Fruit fly (Drosophila melanogaster) whole organism, embryonic: ENCODE results near the gene niki.
A peak's percentile ranks its signal among the peaks of the same experiment; 100 is the strongest.

Source experiments
- ATbp ChIP-seq: fragments of 200-800 bp; sonication (Bioruptor generic); optimal IDR thresholded peaks from 2 replicates; lab custom pipeline; 2017; ENCODE audit warnings: missing biosample characterization, mild to moderate bottlenecking, missing genetic modification characterization, missing genetic modification reagents
- CG10209 ChIP-seq: fragments of 200-800 bp; sonication (Bioruptor generic); optimal IDR thresholded peaks from 3 replicates; lab custom pipeline; 2017; ENCODE audit warnings: missing biosample characterization, mild to moderate bottlenecking, missing genetic modification characterization, missing genetic modification reagents
- CG14441 ChIP-seq: fragments of 200-800 bp; sonication (Bioruptor generic); IDR thresholded peaks from 2 replicates; pipeline ENCODE4 v1.3.6; 2022; ENCODE audit warnings: missing biosample characterization, missing genetic modification characterization
- CG15514 ChIP-seq: fragments of 200-800 bp; sonication (Bioruptor generic); optimal IDR thresholded peaks from 3 replicates; lab custom pipeline; 2017; ENCODE audit warnings: missing biosample characterization, missing genetic modification characterization, mild to moderate bottlenecking, moderate library complexity, missing genetic modification reagents
- CG15601 ChIP-seq: fragments of 200-800 bp; sonication (Bioruptor generic); optimal IDR thresholded peaks from 3 replicates; lab custom pipeline; 2019; ENCODE audit warnings: missing biosample characterization, mild to moderate bottlenecking, missing genetic modification characterization, moderate library complexity
- CG31224 ChIP-seq: fragments of 200-800 bp; sonication (Bioruptor generic); IDR thresholded peaks from 2 replicates; pipeline ENCODE4 v1.3.6; 2022; ENCODE audit warnings: missing biosample characterization, missing genetic modification characterization
- CG31388 ChIP-seq: fragments of 200-800 bp; sonication (Bioruptor generic); optimal IDR thresholded peaks from 2 replicates; lab custom pipeline; 2016; ENCODE audit warnings: missing biosample characterization, missing genetic modification characterization
- CG31441 ChIP-seq: fragments of 200-800 bp; sonication (Bioruptor generic); IDR thresholded peaks from 2 replicates; pipeline ENCODE4 v1.3.6; 2022; ENCODE audit warnings: missing biosample characterization, missing genetic modification characterization
- CG3407 ChIP-seq: fragments of 200-800 bp; sonication (Bioruptor generic); optimal IDR thresholded peaks from 2 replicates; lab custom pipeline; 2018; ENCODE audit warnings: missing biosample characterization, mild to moderate bottlenecking, missing genetic modification characterization
- CG34376 ChIP-seq: fragments of 200-800 bp; sonication (Bioruptor generic); optimal IDR thresholded peaks from 2 replicates; lab custom pipeline; 2018; ENCODE audit warnings: missing biosample characterization, mild to moderate bottlenecking, missing genetic modification characterization
- CG3726 ChIP-seq: fragments of 200-800 bp; sonication (Bioruptor generic); IDR thresholded peaks from 3 replicates; pipeline ENCODE4, ENCODE4 v1.3.6; 2022; ENCODE audit warnings: missing biosample characterization, missing genetic modification characterization
- CG4820 ChIP-seq: fragments of 200-800 bp; sonication (Bioruptor generic); optimal IDR thresholded peaks from 3 replicates; lab custom pipeline; 2016; ENCODE audit warnings: missing biosample characterization, missing genetic modification characterization
- CG6765 ChIP-seq: fragments of 200-800 bp; sonication (Bioruptor generic); optimal IDR thresholded peaks from 3 replicates; lab custom pipeline; 2017; ENCODE audit warnings: missing biosample characterization, mild to moderate bottlenecking, missing genetic modification characterization
- CG7786 ChIP-seq: fragments of 200-800 bp; sonication (Bioruptor generic); optimal IDR thresholded peaks from 2 replicates; lab custom pipeline; 2016; ENCODE audit warnings: missing biosample characterization, missing genetic modification characterization
- CG8388 ChIP-seq: fragments of 200-800 bp; sonication (Bioruptor generic); optimal IDR thresholded peaks from 2 replicates; lab custom pipeline; 2019; ENCODE audit warnings: missing biosample characterization, mild to moderate bottlenecking, missing genetic modification characterization, moderate library complexity
- CG9215 ChIP-seq: fragments of 200-800 bp; sonication (Bioruptor generic); IDR thresholded peaks from 2 replicates; pipeline ENCODE4 v1.3.6; 2022; ENCODE audit warnings: missing biosample characterization, missing genetic modification characterization
- Camta ChIP-seq: fragments of 200-800 bp; sonication (Bioruptor generic); optimal IDR thresholded peaks from 2 replicates; lab custom pipeline; 2016; ENCODE audit warnings: missing biosample characterization, missing genetic modification characterization
- Lim3 ChIP-seq: fragments of 200-800 bp; sonication (Bioruptor generic); IDR thresholded peaks from 2 replicates; pipeline ENCODE4 v1.3.6; 2022; ENCODE audit warnings: missing biosample characterization, missing genetic modification characterization
- Med ChIP-seq: fragments of 200-800 bp; sonication (Bioruptor generic); peaks from one replicate; lab custom pipeline; 2016; ENCODE audit warnings: missing biosample characterization, missing genetic modification characterization, mild to moderate bottlenecking, inconsistent platforms, moderate library complexity
- NC2β ChIP-seq: fragments of 200-800 bp; sonication (Bioruptor generic); optimal IDR thresholded peaks from 2 replicates; lab custom pipeline; 2016; ENCODE audit warnings: missing biosample characterization, missing genetic modification characterization
- NK7.1 ChIP-seq: fragments of 200-800 bp; sonication (Bioruptor generic); optimal IDR thresholded peaks from 3 replicates; lab custom pipeline; 2016; ENCODE audit warnings: missing biosample characterization, missing genetic modification characterization
- Rfx ChIP-seq: fragments of 200-800 bp; sonication (Bioruptor generic); IDR thresholded peaks from 2 replicates; pipeline ENCODE4 v1.3.6; 2022; ENCODE audit warnings: missing biosample characterization, missing genetic modification characterization
- Trl ChIP-seq, 3 experiments: fragments of >200 bp in 2 of 3; fragments of 200-800 bp in 1 of 3; sonication (Bioruptor generic) in 1 of 3; optimal IDR thresholded peaks; 2 replicates in 1 of 3; 3 replicates in 2 of 3; lab custom pipeline; 2016 to 2017; ENCODE audit warnings: missing biosample characterization in 1 of 3, missing genetic modification characterization in 1 of 3
- br ChIP-seq: fragments of >200 bp; optimal IDR thresholded peaks from 2 replicates; lab custom pipeline; 2017
- chinmo ChIP-seq: fragments of 200-800 bp; sonication (Bioruptor generic); IDR thresholded peaks from 4 replicates; pipeline ENCODE4 v1.3.6; 2022; ENCODE audit warnings: missing biosample characterization, missing genetic modification characterization; ENCODE audit not compliant: partially characterized antibody
- crc ChIP-seq: fragments of 200-800 bp; sonication (Bioruptor generic); optimal IDR thresholded peaks from 2 replicates; lab custom pipeline; 2016; ENCODE audit warnings: missing biosample characterization, missing genetic modification characterization
- gcm ChIP-seq: fragments of 200-800 bp; sonication (Bioruptor generic); optimal IDR thresholded peaks from 2 replicates; lab custom pipeline; 2019; ENCODE audit warnings: missing biosample characterization, mild to moderate bottlenecking, missing genetic modification characterization, moderate library complexity
- gfzf ChIP-seq: fragments of 200-800 bp; sonication (Bioruptor generic); optimal IDR thresholded peaks from 2 replicates; lab custom pipeline; 2016; ENCODE audit warnings: missing biosample characterization, mild to moderate bottlenecking, missing genetic modification characterization, moderate library complexity
- hb ChIP-seq: fragments of 200-800 bp; sonication (Bioruptor generic); IDR thresholded peaks from 3 replicates; pipeline ENCODE4 v1.3.6; 2022; ENCODE audit warnings: missing biosample characterization, missing genetic modification characterization; ENCODE audit not compliant: partially characterized antibody
- jumu ChIP-seq: fragments of 200-800 bp; sonication (Bioruptor generic); optimal IDR thresholded peaks from 3 replicates; lab custom pipeline; 2016; ENCODE audit warnings: missing biosample characterization, missing genetic modification characterization
- kni ChIP-seq: fragments of 200-800 bp; sonication (Bioruptor generic); optimal IDR thresholded peaks from 3 replicates; lab custom pipeline; 2017; ENCODE audit warnings: mild to moderate bottlenecking, missing biosample characterization, missing genetic modification reagents, missing genetic modification characterization
- maf-S ChIP-seq: fragments of 200-800 bp; sonication (Bioruptor generic); optimal IDR thresholded peaks from 2 replicates; lab custom pipeline; 2016; ENCODE audit warnings: missing biosample characterization, missing genetic modification characterization
- onecut ChIP-seq: fragments of 200-800 bp; sonication (Bioruptor generic); IDR thresholded peaks from 2 replicates; pipeline ENCODE4 v1.3.6; 2022; ENCODE audit warnings: missing biosample characterization, missing genetic modification characterization
- p53 ChIP-seq: fragments of 200-800 bp; sonication (Bioruptor generic); optimal IDR thresholded peaks from 2 replicates; lab custom pipeline; 2016; ENCODE audit warnings: missing biosample characterization, missing genetic modification characterization
- ranshi ChIP-seq: fragments of 200-800 bp; sonication (Bioruptor generic); IDR thresholded peaks from 2 replicates; pipeline ENCODE4 v1.3.6; 2022; ENCODE audit warnings: missing biosample characterization, missing genetic modification characterization
- row ChIP-seq: fragments of 200-800 bp; sonication (Bioruptor generic); IDR thresholded peaks from 3 replicates; pipeline ENCODE4 v1.3.6; 2022; ENCODE audit warnings: missing biosample characterization, missing genetic modification characterization
- run ChIP-seq: fragments of 200-800 bp; sonication (Bioruptor generic); optimal IDR thresholded peaks from 3 replicates; lab custom pipeline; 2018; ENCODE audit warnings: missing biosample characterization, mild to moderate bottlenecking, missing genetic modification characterization
- sc ChIP-seq, 3 experiments: fragments of >200 bp in 2 of 3; fragments of 200-800 bp in 1 of 3; sonication (Bioruptor generic) in 1 of 3; optimal IDR thresholded peaks; 2 replicates in 2 of 3; 3 replicates in 1 of 3; lab custom pipeline; 2017; ENCODE audit warnings: mild to moderate bottlenecking in 1 of 3, missing biosample characterization in 1 of 3, missing genetic modification characterization in 1 of 3, missing genetic modification reagents in 1 of 3
- stc ChIP-seq: fragments of 200-800 bp; sonication (Bioruptor generic); IDR thresholded peaks from 2 replicates; pipeline ENCODE4 v1.3.6; 2022; ENCODE audit warnings: missing biosample characterization, missing genetic modification characterization
- stwl ChIP-seq: fragments of 200-800 bp; sonication (Bioruptor generic); optimal IDR thresholded peaks from 3 replicates; lab custom pipeline; 2018; ENCODE audit warnings: missing biosample characterization, mild to moderate bottlenecking, missing genetic modification characterization, moderate library complexity
- sug ChIP-seq: fragments of 200-800 bp; optimal IDR thresholded peaks from 2 replicates; lab custom pipeline; 2019; ENCODE audit warnings: missing biosample characterization, mild to moderate bottlenecking, missing genetic modification characterization, moderate library complexity
- tgo ChIP-seq: fragments of 200-800 bp; sonication (Bioruptor generic); IDR thresholded peaks from 3 replicates; pipeline ENCODE4 v1.3.6; 2022; ENCODE audit warnings: missing biosample characterization, missing genetic modification characterization
- toy ChIP-seq: fragments of 200-800 bp; sonication (Bioruptor generic); IDR thresholded peaks from 2 replicates; pipeline ENCODE4 v1.3.6; 2022; ENCODE audit warnings: missing biosample characterization, missing genetic modification characterization
- vvl ChIP-seq: fragments of 200-800 bp; sonication (Bioruptor generic); IDR thresholded peaks from 2 replicates; pipeline ENCODE4 v1.3.6; 2022; ENCODE audit warnings: missing biosample characterization, missing genetic modification characterization

The niki gene

dm6 chr3R:24862065-24862464 lies 36.6 kb upstream of the niki start, which contains the start of gene CG13640:
Gene CG13640, minus strand, starts transcription at chr3R:24862165.
- no peak for TF ChIP-seq jumu (GFP tag; lab: Kevin White, UChicago)
- peak; percentile 7 for TF ChIP-seq Med
- 0 out of 2 replicates have a peak, but pooled peaks have one; percentile 24 for TF ChIP-seq vvl (GFP tag; lab: Robert Waterston, UW)
- TF ChIP-seq, all 482 proteins: peak for 2

dm6 chr3R:24860316-24860826 lies 34.9 kb upstream of the niki start, which contains the start of gene CG13639:
Gene CG13639, minus strand, starts transcription at chr3R:24860366.
- TF ChIP-seq toy, result no peak
- TF ChIP-seq gcm, result no peak
- TF ChIP-seq onecut (GFP tag; lab: Robert Waterston, UW), result no peak
- TF ChIP-seq CG31441, result no peak
- TF ChIP-seq br (lab: Kevin White, UChicago), result no peak
- no peak for TF ChIP-seq CG31224 (GFP tag; lab: Robert Waterston, UW)
- TF ChIP-seq Lim3 (GFP tag; lab: Robert Waterston, UW), result no peak
- TF ChIP-seq row, result 0 out of 3 replicates have a peak, but pooled peaks have one; percentile 34
- no peak for TF ChIP-seq CG10209 (GFP tag; lab: Kevin White, UChicago)
- TF ChIP-seq ATbp (GFP tag; lab: Kevin White, UChicago), result no peak
- TF ChIP-seq maf-S, result no peak
- TF ChIP-seq chinmo, result 0 out of 4 replicates have a peak, but pooled peaks have one; percentile 48
- no peak for TF ChIP-seq stc (GFP tag; lab: Robert Waterston, UW)
- TF ChIP-seq run, result no peak
- 0 out of 2 replicates have a peak, but pooled peaks have one; percentile 5 for TF ChIP-seq CG14441
- no peak for TF ChIP-seq Trl (optimal IDR thresholded peaks at IDR 0.05; lab: Kevin White, UChicago)
- TF ChIP-seq Trl (GFP tag; optimal IDR thresholded peaks at IDR 0.05; lab: Kevin White, UChicago), result no peak
- no peak for TF ChIP-seq sug (tag; lab: Kevin White, UChicago)
- TF ChIP-seq sc (optimal IDR thresholded peaks at IDR 0.05; lab: Kevin White, UChicago), result no peak
- TF ChIP-seq sc (GFP tag; optimal IDR thresholded peaks at IDR 0.05; lab: Kevin White, UChicago), result no peak
- TF ChIP-seq hb, result no peak
- TF ChIP-seq ranshi (GFP tag; lab: Robert Waterston, UW), result no peak

dm6 chr3R:24859701-24860100 lies 34.3 kb upstream of the niki start, which contains the start of gene ppk22:
Gene ppk22, minus strand, starts transcription at chr3R:24859801.
- TF ChIP-seq stwl, result no peak
- no peak for TF ChIP-seq CG4820
- no peak for TF ChIP-seq tgo (GFP tag; lab: Robert Waterston, UW)
- TF ChIP-seq p53 (GFP tag; lab: Kevin White, UChicago), result no peak
- TF ChIP-seq CG3726, result no peak
- TF ChIP-seq kni (GFP tag; lab: Kevin White, UChicago), result no peak
- TF ChIP-seq CG6765, result no peak
- no peak for TF ChIP-seq Rfx

dm6 chr3R:24857459-24857858 lies 32.0 kb upstream of the niki start, which contains the start of gene CAH4:
Gene CAH4, minus strand, starts transcription at chr3R:24857559.
- TF ChIP-seq Lim3 (GFP tag; lab: Robert Waterston, UW) (no peak), CG15514 (no peak), CG34376 (GFP tag; lab: Kevin White, UChicago) (no peak), CG7786 (no peak), gfzf (GFP tag; lab: Kevin White, UChicago) (no peak), CG8388 (GFP tag; lab: Kevin White, UChicago) (no peak), CG15601 (no peak), CG3407 (GFP tag; lab: Kevin White, UChicago) (no peak), CG9215 (GFP tag; lab: Robert Waterston, UW) (no peak), Camta (GFP tag; lab: Kevin White, UChicago) (no peak), crc (GFP tag; lab: Kevin White, UChicago) (no peak), NC2β (GFP tag; lab: Kevin White, UChicago) (no peak), CG31388 (GFP tag; lab: Kevin White, UChicago) (no peak), NK7.1 (GFP tag; lab: Kevin White, UChicago) (no peak)
